Fruit fly (Drosophila melanogaster) whole organism, embryonic: Measurements from ENCODE around the gene Rcd5.

Experiments used
- CG10209 ChIP-seq: fragments of 200-800 bp; sonication (Bioruptor generic); optimal IDR thresholded peaks from 3 replicates; lab custom pipeline; 2017; ENCODE audit warnings: missing biosample characterization, mild to moderate bottlenecking, missing genetic modification characterization, missing genetic modification reagents
- CG11456 ChIP-seq: fragments of 200-800 bp; sonication (Bioruptor generic); IDR thresholded peaks from 3 replicates; pipeline ENCODE4 v1.3.6; 2022; ENCODE audit warnings: missing biosample characterization, missing genetic modification characterization
- CG11504 ChIP-seq: fragments of 200-800 bp; sonication (Bioruptor generic); optimal IDR thresholded peaks from 3 replicates; lab custom pipeline; 2019; ENCODE audit warnings: missing biosample characterization, mild to moderate bottlenecking, missing genetic modification characterization, moderate library complexity
- CG12071 ChIP-seq: fragments of 200-800 bp; sonication (Bioruptor generic); optimal IDR thresholded peaks from 3 replicates; lab custom pipeline; 2018; ENCODE audit warnings: missing biosample characterization, mild to moderate bottlenecking, missing genetic modification characterization
- CG12299 ChIP-seq: fragments of 200-800 bp; sonication (Bioruptor generic); optimal IDR thresholded peaks from 2 replicates; lab custom pipeline; 2018; ENCODE audit warnings: missing biosample characterization, mild to moderate bottlenecking, missing genetic modification characterization
- CG12659 ChIP-seq: fragments of 200-800 bp; sonication (Bioruptor generic); optimal IDR thresholded peaks from 3 replicates; lab custom pipeline; 2017; ENCODE audit warnings: mild to moderate bottlenecking, missing biosample characterization, missing genetic modification reagents, missing genetic modification characterization
- CG14860 ChIP-seq: fragments of 200-800 bp; sonication (Bioruptor generic); IDR thresholded peaks from 3 replicates; pipeline ENCODE4 v1.3.6; 2022; ENCODE audit warnings: missing biosample characterization, missing genetic modification characterization; ENCODE audit not compliant: partially characterized antibody
- CG16863 ChIP-seq: fragments of 200-800 bp; sonication (Bioruptor generic); optimal IDR thresholded peaks from 3 replicates; lab custom pipeline; 2016; ENCODE audit warnings: missing biosample characterization, missing genetic modification characterization
- CG17359 ChIP-seq: fragments of 200-800 bp; sonication (Bioruptor generic); optimal IDR thresholded peaks from 3 replicates; lab custom pipeline; 2018; ENCODE audit warnings: missing biosample characterization, mild to moderate bottlenecking, missing genetic modification characterization, moderate library complexity
- CG1832 ChIP-seq: fragments of 200-800 bp; sonication (Bioruptor generic); optimal IDR thresholded peaks from 2 replicates; lab custom pipeline; 2017; ENCODE audit warnings: missing biosample characterization, mild to moderate bottlenecking, missing genetic modification characterization, inconsistent platforms
- CG2678 ChIP-seq: fragments of 200-800 bp; sonication (Bioruptor generic); optimal IDR thresholded peaks from 3 replicates; lab custom pipeline; 2019; ENCODE audit warnings: missing biosample characterization, mild to moderate bottlenecking, missing genetic modification characterization, moderate library complexity
- CG30403 ChIP-seq: fragments of 200-800 bp; sonication (Bioruptor generic); optimal IDR thresholded peaks from 3 replicates; lab custom pipeline; 2016; ENCODE audit warnings: missing biosample characterization, missing genetic modification characterization
- CG34224 ChIP-seq: fragments of 200-800 bp; sonication (Bioruptor generic); IDR thresholded peaks from 3 replicates; pipeline ENCODE4 v1.3.6; 2022; ENCODE audit warnings: missing biosample characterization, missing genetic modification characterization; ENCODE audit not compliant: partially characterized antibody
- CG6272 ChIP-seq: fragments of 200-800 bp; sonication (Bioruptor generic); IDR thresholded peaks from 2 replicates; pipeline ENCODE4 v1.3.6; 2022; ENCODE audit warnings: missing biosample characterization, missing genetic modification characterization
- CG6654 ChIP-seq: fragments of 200-800 bp; sonication (Bioruptor generic); optimal IDR thresholded peaks from 2 replicates; lab custom pipeline; 2017; ENCODE audit warnings: missing biosample characterization, mild to moderate bottlenecking, missing genetic modification characterization
- CG6813 ChIP-seq: fragments of 200-800 bp; sonication (Bioruptor generic); optimal IDR thresholded peaks from 2 replicates; lab custom pipeline; 2017; ENCODE audit warnings: missing biosample characterization, missing genetic modification characterization, mild to moderate bottlenecking, moderate library complexity, missing genetic modification reagents
- CG7839 ChIP-seq: fragments of 200-800 bp; sonication (Bioruptor generic); optimal IDR thresholded peaks from 3 replicates; lab custom pipeline; 2018; ENCODE audit warnings: missing biosample characterization, mild to moderate bottlenecking, missing genetic modification characterization, moderate library complexity
- CkIIα-i1 ChIP-seq: fragments of 200-800 bp; sonication (Bioruptor generic); IDR thresholded peaks from 2 replicates; pipeline ENCODE4 v1.3.6; 2022; ENCODE audit warnings: missing biosample characterization, missing genetic modification characterization
- Dp ChIP-seq: fragments of 200-800 bp; sonication (Bioruptor generic); optimal IDR thresholded peaks from 2 replicates; lab custom pipeline; 2018; ENCODE audit warnings: missing biosample characterization, mild to moderate bottlenecking, missing genetic modification characterization, moderate library complexity
- Fer2 ChIP-seq: fragments of 200-800 bp; sonication (Bioruptor generic); optimal IDR thresholded peaks from 2 replicates; lab custom pipeline; 2018; ENCODE audit warnings: missing biosample characterization, mild to moderate bottlenecking, missing genetic modification characterization, moderate library complexity
- Hand ChIP-seq: fragments of 200-800 bp; sonication (Bioruptor generic); optimal IDR thresholded peaks from 2 replicates; lab custom pipeline; 2017; ENCODE audit warnings: mild to moderate bottlenecking, missing biosample characterization, missing genetic modification reagents, missing genetic modification characterization
- Lhr ChIP-seq: fragments of 200-800 bp; sonication (Bioruptor generic); optimal IDR thresholded peaks from 3 replicates; lab custom pipeline; 2017; ENCODE audit warnings: mild to moderate bottlenecking, missing biosample characterization, missing genetic modification reagents, missing genetic modification characterization
- MTF-1 ChIP-seq: fragments of 200-800 bp; sonication (Bioruptor generic); optimal IDR thresholded peaks from 2 replicates; lab custom pipeline; 2018; ENCODE audit warnings: missing biosample characterization, mild to moderate bottlenecking, missing genetic modification characterization, borderline replicate concordance
- Neu2 ChIP-seq: fragments of 200-800 bp; sonication (Bioruptor generic); optimal IDR thresholded peaks from 3 replicates; lab custom pipeline; 2016; ENCODE audit warnings: missing biosample characterization, missing genetic modification characterization, borderline replicate concordance
- Nf-YA ChIP-seq: fragments of 200-800 bp; sonication (Bioruptor generic); IDR thresholded peaks from 2 replicates; pipeline ENCODE4 v1.3.6; 2022; ENCODE audit warnings: missing biosample characterization, missing genetic modification characterization
- Nf-YB ChIP-seq: fragments of 200-800 bp; sonication (Bioruptor generic); optimal IDR thresholded peaks from 3 replicates; lab custom pipeline; 2019; ENCODE audit warnings: missing biosample characterization, mild to moderate bottlenecking, missing genetic modification characterization, moderate library complexity
- Trl ChIP-seq, 3 experiments: fragments of >200 bp in 2 of 3; fragments of 200-800 bp in 1 of 3; sonication (Bioruptor generic) in 1 of 3; optimal IDR thresholded peaks; 2 replicates in 1 of 3; 3 replicates in 2 of 3; lab custom pipeline; 2016 to 2017; ENCODE audit warnings: missing biosample characterization in 1 of 3, missing genetic modification characterization in 1 of 3
- ap ChIP-seq: fragments of 200-800 bp; sonication (Bioruptor generic); IDR thresholded peaks from 2 replicates; pipeline ENCODE4 v1.3.6; 2022; ENCODE audit warnings: missing biosample characterization, missing genetic modification characterization
- bowl ChIP-seq: fragments of 200-800 bp; sonication (Bioruptor generic); IDR thresholded peaks from 2 replicates; pipeline ENCODE4 v1.3.6; 2022; ENCODE audit warnings: missing biosample characterization, missing genetic modification characterization
- dmrt99B ChIP-seq: fragments of 200-800 bp; sonication (Bioruptor generic); optimal IDR thresholded peaks from 2 replicates; lab custom pipeline; 2018; ENCODE audit warnings: missing biosample characterization, mild to moderate bottlenecking, missing genetic modification characterization, moderate library complexity
- emc ChIP-seq: fragments of 200-800 bp; sonication (Bioruptor generic); optimal IDR thresholded peaks from 2 replicates; lab custom pipeline; 2016; ENCODE audit warnings: missing biosample characterization, missing genetic modification characterization
- fu2 ChIP-seq: fragments of 200-800 bp; sonication (Bioruptor generic); optimal IDR thresholded peaks from 2 replicates; lab custom pipeline; 2016; ENCODE audit warnings: missing biosample characterization, missing genetic modification characterization
- gem ChIP-seq: fragments of 200-800 bp; sonication (Bioruptor generic); optimal IDR thresholded peaks from 2 replicates; lab custom pipeline; 2019; ENCODE audit warnings: missing biosample characterization, mild to moderate bottlenecking, missing genetic modification characterization, moderate library complexity
- hth ChIP-seq: fragments of >200 bp; optimal IDR thresholded peaks from 2 replicates; lab custom pipeline; 2017; ENCODE audit warnings: inconsistent platforms
- klu ChIP-seq: fragments of 200-800 bp; sonication (Bioruptor generic); IDR thresholded peaks from 2 replicates; pipeline ENCODE4 v1.3.6; 2022; ENCODE audit warnings: missing biosample characterization, missing genetic modification characterization
- lov ChIP-seq, 2 experiments: fragments of 200-800 bp in 1 of 2; fragments of >200 bp in 1 of 2; sonication (Bioruptor generic) in 1 of 2; IDR thresholded peaks in 1 of 2; optimal IDR thresholded peaks in 1 of 2; 2 replicates in 1 of 2; 3 replicates in 1 of 2; pipeline versions ENCODE4 v1.3.6 to Lab custom; 2017 to 2022; ENCODE audit warnings: missing biosample characterization in 1 of 2, missing genetic modification characterization in 1 of 2
- mam ChIP-seq: fragments of 200-800 bp; sonication (Bioruptor generic); optimal IDR thresholded peaks from 3 replicates; lab custom pipeline; 2016; ENCODE audit warnings: missing biosample characterization, missing genetic modification characterization
- pan ChIP-seq, 4 experiments: fragments of >200 bp in 3 of 4; fragments of 200-800 bp in 1 of 4; sonication (Bioruptor generic) in 1 of 4; optimal IDR thresholded peaks in 3 of 4; IDR thresholded peaks in 1 of 4; 2 replicates each; pipeline versions ENCODE4 v1.3.6 to Lab custom; 2017 to 2022; ENCODE audit warnings: missing biosample characterization in 2 of 4, missing genetic modification characterization in 2 of 4, mixed read lengths in 1 of 4
- pho ChIP-seq: fragments of 200-800 bp; sonication (Bioruptor generic); optimal IDR thresholded peaks from 2 replicates; lab custom pipeline; 2016; ENCODE audit warnings: missing biosample characterization, missing genetic modification characterization
- sens ChIP-seq: fragments of 200-800 bp; sonication (Bioruptor generic); peaks from one replicate; lab custom pipeline; 2016; ENCODE audit warnings: missing biosample characterization, missing genetic modification characterization
- seq ChIP-seq: fragments of 200-800 bp; sonication (Bioruptor generic); IDR thresholded peaks from 2 replicates; pipeline ENCODE4 v1.3.6; 2022; ENCODE audit warnings: missing biosample characterization, missing genetic modification characterization
- shn ChIP-seq: fragments of 200-800 bp; sonication (Bioruptor generic); optimal IDR thresholded peaks from 3 replicates; lab custom pipeline; 2016; ENCODE audit warnings: missing biosample characterization, missing genetic modification characterization
- sisA ChIP-seq: fragments of 200-800 bp; sonication (Bioruptor generic); IDR thresholded peaks from 2 replicates; pipeline ENCODE4 v1.3.6; 2022; ENCODE audit warnings: missing biosample characterization, missing genetic modification characterization
- slbo ChIP-seq: fragments of 200-800 bp; sonication (Bioruptor generic); IDR thresholded peaks from 2 replicates; pipeline ENCODE4 v1.3.6; 2022; ENCODE audit warnings: missing biosample characterization, missing genetic modification characterization
- sr ChIP-seq: fragments of 200-800 bp; sonication (Bioruptor generic); IDR thresholded peaks from 3 replicates; pipeline ENCODE4 v1.3.6; 2022; ENCODE audit warnings: missing biosample characterization, missing genetic modification characterization
- stwl ChIP-seq: fragments of 200-800 bp; sonication (Bioruptor generic); optimal IDR thresholded peaks from 3 replicates; lab custom pipeline; 2018; ENCODE audit warnings: missing biosample characterization, mild to moderate bottlenecking, missing genetic modification characterization, moderate library complexity
- ttk ChIP-seq: fragments of 200-800 bp; sonication (Bioruptor generic); IDR thresholded peaks from 2 replicates; pipeline ENCODE4 v2.1.2; 2022; ENCODE audit warnings: missing biosample characterization, missing genetic modification characterization
- z ChIP-seq: fragments of 200-800 bp; sonication (Bioruptor generic); IDR thresholded peaks from 3 replicates; pipeline ENCODE4 v1.3.6; 2022; ENCODE audit warnings: missing biosample characterization, missing genetic modification characterization
- zf30C ChIP-seq: fragments of 200-800 bp; sonication (Bioruptor generic); optimal IDR thresholded peaks from 3 replicates; lab custom pipeline; 2018; ENCODE audit warnings: missing biosample characterization, mild to moderate bottlenecking, missing genetic modification characterization

Gene Rcd5

dm6 chr3L:4071561-4072049 is 31.3 kb downstream of the Rcd5 start, which contains the start of gene wit (continued):
- TF ChIP-seq pan (optimal IDR thresholded peaks at IDR 0.05; lab: Kevin White, UChicago) (no peak), pan (GFP tag; optimal IDR thresholded peaks at IDR 0.05 in 1 of 2, IDR thresholded peaks at IDR 0.05 in 1 of 2) (peak in 1 of 2 experiments; percentile 30), emc (no peak), sens (GFP tag; lab: Kevin White, UChicago) (peak; percentile 65), CG17359 (tag; lab: Kevin White, UChicago) (peak; percentile 16), CG7839 (tag; lab: Kevin White, UChicago) (no peak), mam (peak; percentile 22), Nf-YA (GFP tag; lab: Robert Waterston, UW) (no peak), dmrt99B (tag; lab: Kevin White, UChicago) (no peak), MTF-1 (GFP tag; lab: Kevin White, UChicago) (no peak), Nf-YB (GFP tag; lab: Kevin White, UChicago) (peak; percentile 41), lov (optimal IDR thresholded peaks at IDR 0.05; lab: Kevin White, UChicago) (no peak), lov (GFP tag; IDR thresholded peaks at IDR 0.05; lab: Robert Waterston, UW) (no peak), klu (GFP tag; lab: Robert Waterston, UW) (no peak), Dp (GFP tag; lab: Kevin White, UChicago) (peak; percentile 6), CG30403 (GFP tag; lab: Kevin White, UChicago) (peak; percentile 36), zf30C (GFP tag; lab: Kevin White, UChicago) (peak; percentile 74), sr (GFP tag; lab: Robert Waterston, UW) (peak; percentile 73; the same call in 2 of the 3 replicates), ap (GFP tag; lab: Robert Waterston, UW) (no peak), Neu2 (GFP tag; lab: Kevin White, UChicago) (no peak), fu2 (no peak), CG11456 (GFP tag; lab: Robert Waterston, UW) (no peak), bowl (GFP tag; lab: Robert Waterston, UW) (no peak), CG6654 (GFP tag; lab: Kevin White, UChicago) (no peak), ttk (GFP tag; lab: Robert Waterston, UW) (0 out of 2 replicates have a peak, but pooled peaks have one; percentile 22), CG34224 (GFP tag; lab: Robert Waterston, UW) (peak; percentile 75), shn (no peak), Hand (GFP tag; lab: Kevin White, UChicago) (peak; percentile 55), CG12071 (GFP tag; lab: Kevin White, UChicago) (peak; percentile 47), CG1832 (GFP tag; lab: Kevin White, UChicago) (no peak), seq (GFP tag; lab: Robert Waterston, UW) (no peak), Fer2 (tag; lab: Kevin White, UChicago) (no peak), CG6813 (peak; percentile 43), Lhr (GFP tag; lab: Kevin White, UChicago) (no peak), CG12299 (peak; percentile 21), CG14860 (GFP tag; lab: Robert Waterston, UW) (no peak), CG12659 (GFP tag; lab: Kevin White, UChicago) (no peak), stwl (tag; lab: Kevin White, UChicago) (no peak), hth (lab: Kevin White, UChicago) (no peak), CG6272 (GFP tag; lab: Robert Waterston, UW) (no peak), CG2678 (peak; percentile 21), Trl (optimal IDR thresholded peaks at IDR 0.05; lab: Kevin White, UChicago) (peak; percentile 90 to 95), Trl (GFP tag; optimal IDR thresholded peaks at IDR 0.05; lab: Kevin White, UChicago) (peak; percentile 59), sisA (peak; percentile 16; the same call in 1 of the 2 replicates), CkIIα-i1 (GFP tag; lab: Robert Waterston, UW) (no peak), pho (peak; percentile 22), CG11504 (tag; lab: Kevin White, UChicago) (no peak), CG10209 (GFP tag; lab: Kevin White, UChicago) (no peak), gem (tag; lab: Kevin White, UChicago) (peak; percentile 18), z (peak; percentile 93), CG16863 (GFP tag; lab: Kevin White, UChicago) (no peak), slbo (0 out of 2 replicates have a peak, but pooled peaks have one; percentile 36)
